Fruit fly (Drosophila melanogaster): ENCODE results near the gene MED28.

DNA sequence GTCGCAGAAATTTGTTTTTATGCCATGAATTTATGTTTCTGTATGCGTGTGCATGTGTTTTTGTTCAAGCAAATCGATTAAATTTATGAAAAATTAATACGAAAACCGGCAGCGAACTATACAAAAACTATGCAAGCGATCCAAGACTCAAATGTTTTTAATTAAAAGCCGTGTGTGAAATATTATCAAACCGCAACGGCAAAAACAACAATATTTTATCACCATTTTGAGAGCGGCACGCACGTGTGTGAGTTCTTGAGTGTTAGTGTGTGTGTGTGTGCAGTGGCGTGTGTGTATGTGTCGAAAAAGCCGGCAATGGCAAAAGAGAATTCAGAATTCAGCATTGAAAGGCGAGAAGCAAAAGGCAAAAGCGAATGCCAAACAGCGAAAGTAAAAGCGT, 41.8 kb downstream of the MED28 start:
- TF ChIP-seq CG8478 (optimal IDR thresholded peaks at IDR 0.05) (no peak), CTCF (optimal IDR thresholded peaks at IDR 0.05) (no peak)
